Worm (Caenorhabditis elegans) whole organism, late embryonic: ENCODE results near the gene ZK287.1.

ENCODE experiments used
- C08G9.2 ChIP-seq: sonication (generic microtip); optimal IDR thresholded peaks from 2 replicates; lab custom pipeline; 2016; ENCODE audit warnings: mild to moderate bottlenecking, missing genetic modification characterization, moderate library complexity, missing compliant biosample characterization
- K02D7.2 ChIP-seq: sonication (generic microtip); optimal IDR thresholded peaks from 2 replicates; lab custom pipeline; 2017; ENCODE audit warnings: mild to moderate bottlenecking, missing genetic modification characterization, missing compliant biosample characterization
- K09A11.1 ChIP-seq: sonication (generic microtip); optimal IDR thresholded peaks from 2 replicates; lab custom pipeline; 2017; ENCODE audit warnings: antibody characterized with exemption, mild to moderate bottlenecking, missing genetic modification characterization, missing compliant biosample characterization; ENCODE audit not compliant: insufficient read depth
- Y22D7AL.16 ChIP-seq: sonication (generic microtip); optimal IDR thresholded peaks from 2 replicates; lab custom pipeline; 2016; ENCODE audit warnings: missing genetic modification characterization, missing compliant biosample characterization
- ahr-1 ChIP-seq: sonication (generic microtip); optimal IDR thresholded peaks from 2 replicates; lab custom pipeline; 2016; ENCODE audit warnings: missing genetic modification characterization, missing compliant biosample characterization
- ama-1 ChIP-seq: fragments of 150-350 bp; optimal IDR thresholded peaks from 2 replicates; lab custom pipeline; 2014
- ceh-19 ChIP-seq: fragments of 200-800 bp; sonication (Bioruptor generic); optimal IDR thresholded peaks from 2 replicates; lab custom pipeline; 2018; ENCODE audit warnings: mild to moderate bottlenecking, missing genetic modification characterization, missing compliant biosample characterization
- ceh-2 ChIP-seq: sonication (generic microtip); optimal IDR thresholded peaks from 2 replicates; lab custom pipeline; 2016; ENCODE audit warnings: missing genotype, missing genetic modification characterization, missing compliant biosample characterization
- ceh-22 ChIP-seq: sonication (generic microtip); optimal IDR thresholded peaks from 2 replicates; lab custom pipeline; 2017; ENCODE audit warnings: missing biosample characterization, missing genetic modification characterization
- ceh-30 ChIP-seq: fragments of 150-350 bp; optimal IDR thresholded peaks from 2 replicates; lab custom pipeline; 2014; ENCODE audit warnings: missing biosample characterization, missing genetic modification characterization
- ceh-34 ChIP-seq: sonication (generic microtip); optimal IDR thresholded peaks from 2 replicates; lab custom pipeline; 2016; ENCODE audit warnings: mild to moderate bottlenecking, missing genetic modification characterization, missing compliant biosample characterization
- ceh-45 ChIP-seq: fragments of 200-800 bp; sonication (Bioruptor generic); IDR thresholded peaks from 2 replicates; pipeline ENCODE4 v1.3.6; 2022; ENCODE audit warnings: missing genetic modification reagents, missing genetic modification characterization, missing compliant biosample characterization
- ceh-9 ChIP-seq: sonication (generic microtip); optimal IDR thresholded peaks from 2 replicates; lab custom pipeline; 2016; ENCODE audit warnings: mild to moderate bottlenecking, missing genetic modification characterization, inconsistent platforms, missing compliant biosample characterization
- che-1 ChIP-seq: sonication (generic microtip); optimal IDR thresholded peaks from 2 replicates; lab custom pipeline; 2016; ENCODE audit warnings: mild to moderate bottlenecking, missing genetic modification characterization, missing compliant biosample characterization
- dmd-4 ChIP-seq: sonication (generic microtip); optimal IDR thresholded peaks from 2 replicates; lab custom pipeline; 2016; ENCODE audit warnings: borderline replicate concordance, missing genetic modification characterization, missing compliant biosample characterization
- ets-4 ChIP-seq: sonication (generic microtip); optimal IDR thresholded peaks from 2 replicates; lab custom pipeline; 2016; ENCODE audit warnings: missing genetic modification characterization, missing compliant biosample characterization
- eyg-1 ChIP-seq: sonication (generic microtip); optimal IDR thresholded peaks from 2 replicates; lab custom pipeline; 2016; ENCODE audit warnings: missing genotype, missing genetic modification characterization, missing compliant biosample characterization
- fkh-10 ChIP-seq: fragments of 150-350 bp; optimal IDR thresholded peaks from 2 replicates; lab custom pipeline; 2014; ENCODE audit warnings: missing biosample characterization, missing genetic modification reagents, missing genetic modification characterization
- fkh-6 ChIP-seq: sonication (generic microtip); optimal IDR thresholded peaks from 2 replicates; lab custom pipeline; 2016; ENCODE audit warnings: missing genetic modification characterization, missing compliant biosample characterization
- gmeb-2 ChIP-seq: sonication (generic microtip); optimal IDR thresholded peaks from 2 replicates; lab custom pipeline; 2016; ENCODE audit warnings: missing genetic modification characterization, inconsistent platforms, missing compliant biosample characterization
- hlh-13 ChIP-seq: fragments of 200-800 bp; sonication (Bioruptor generic); optimal IDR thresholded peaks from 2 replicates; lab custom pipeline; 2018; ENCODE audit warnings: mild to moderate bottlenecking, missing genetic modification characterization, missing compliant biosample characterization
- hlh-30 ChIP-seq: sonication (generic microtip); optimal IDR thresholded peaks from 2 replicates; lab custom pipeline; 2017; ENCODE audit warnings: antibody characterized with exemption, missing genetic modification characterization, missing compliant biosample characterization; ENCODE audit not compliant: insufficient read depth
- hlh-6 ChIP-seq: sonication (generic microtip); optimal IDR thresholded peaks from 2 replicates; lab custom pipeline; 2016; ENCODE audit warnings: missing genotype, missing genetic modification characterization, missing compliant biosample characterization
- hlh-8 ChIP-seq: sonication (generic microtip); optimal IDR thresholded peaks from 2 replicates; lab custom pipeline; 2016; ENCODE audit warnings: missing genotype, missing genetic modification characterization, missing compliant biosample characterization
- lin-11 ChIP-seq: fragments of 200-800 bp; sonication (Bioruptor generic); optimal IDR thresholded peaks from 2 replicates; lab custom pipeline; 2018; ENCODE audit warnings: mild to moderate bottlenecking, missing genetic modification characterization, missing compliant biosample characterization
- madf-2 ChIP-seq: sonication (generic microtip); optimal IDR thresholded peaks from 2 replicates; lab custom pipeline; 2017; ENCODE audit warnings: missing genetic modification characterization, missing compliant biosample characterization
- mec-3 ChIP-seq: sonication (generic microtip); optimal IDR thresholded peaks from 2 replicates; lab custom pipeline; 2016; ENCODE audit warnings: borderline replicate concordance, missing genetic modification characterization, missing compliant biosample characterization
- nhr-232 ChIP-seq: sonication (generic microtip); optimal IDR thresholded peaks from 2 replicates; lab custom pipeline; 2016; ENCODE audit warnings: missing genetic modification characterization, missing compliant biosample characterization
- npax-4 ChIP-seq: sonication (generic microtip); optimal IDR thresholded peaks from 2 replicates; lab custom pipeline; 2016; ENCODE audit warnings: missing genetic modification characterization, missing compliant biosample characterization
- pat-9 ChIP-seq: fragments of 200-800 bp; sonication (Bioruptor generic); optimal IDR thresholded peaks from 2 replicates; lab custom pipeline; 2018; ENCODE audit warnings: mild to moderate bottlenecking, missing genetic modification characterization, moderate library complexity, missing compliant biosample characterization
- pqm-1 ChIP-seq: sonication (generic microtip); optimal IDR thresholded peaks from 2 replicates; lab custom pipeline; 2016; ENCODE audit warnings: missing genetic modification characterization, missing compliant biosample characterization
- ref-2 ChIP-seq: sonication (generic microtip); optimal IDR thresholded peaks from 2 replicates; lab custom pipeline; 2016; ENCODE audit warnings: missing genetic modification characterization, missing compliant biosample characterization
- sdc-2 ChIP-seq: sonication (generic microtip); optimal IDR thresholded peaks from 2 replicates; lab custom pipeline; 2016; ENCODE audit warnings: missing genotype, missing genetic modification characterization, missing compliant biosample characterization
- sox-2 ChIP-seq: fragments of 200-800 bp; sonication (Bioruptor generic); IDR thresholded peaks from 2 replicates; pipeline ENCODE4 v1.3.6; 2022; ENCODE audit warnings: missing genetic modification reagents, missing genetic modification characterization, missing compliant biosample characterization
- syd-9 ChIP-seq: sonication (generic microtip); optimal IDR thresholded peaks from 2 replicates; lab custom pipeline; 2016; ENCODE audit warnings: mild to moderate bottlenecking, missing genetic modification characterization, moderate library complexity, missing compliant biosample characterization
- tbx-2 ChIP-seq: sonication (generic microtip); optimal IDR thresholded peaks from 2 replicates; lab custom pipeline; 2016; ENCODE audit warnings: missing genetic modification characterization, missing compliant biosample characterization
- tbx-7 ChIP-seq: sonication (generic microtip); optimal IDR thresholded peaks from 2 replicates; lab custom pipeline; 2016; ENCODE audit warnings: missing genotype, missing genetic modification characterization, missing compliant biosample characterization
- ttx-3 ChIP-seq: sonication (generic microtip); optimal IDR thresholded peaks from 2 replicates; lab custom pipeline; 2016; ENCODE audit warnings: missing genetic modification reagents, missing genetic modification characterization, missing compliant biosample characterization
- unc-55 ChIP-seq: sonication (generic microtip); optimal IDR thresholded peaks from 2 replicates; lab custom pipeline; 2017; ENCODE audit warnings: missing biosample characterization, missing genetic modification reagents, missing genetic modification characterization
- unc-86 ChIP-seq: sonication (generic microtip); optimal IDR thresholded peaks from 2 replicates; lab custom pipeline; 2016; ENCODE audit warnings: missing genetic modification characterization, missing compliant biosample characterization

ZK287.1 gene

ce11 chrV:9629643-9630042 lies 36.9 kb upstream of the ZK287.1 start, which contains the start of gene col-146:
Gene col-146, plus strand, starts transcription at chrV:9629943.
- TF ChIP-seq unc-55 (GFP tag; lab: Kevin White, UChicago), result no peak

- TF ChIP-seq Y22D7AL.16 (tag; lab: Kevin White, UChicago) (no peak), ceh-45 (no peak)
These were observed 36.0 kb upstream of the ZK287.1 start for ce11 chrV:9630542-9630941.

- no peak for TF ChIP-seq hlh-30 (tag; lab: Kevin White, UChicago)
- TF ChIP-seq ceh-30 (tag; lab: Kevin White, UChicago), result no peak
- no peak for TF ChIP-seq che-1 (tag; lab: Kevin White, UChicago)
- no peak for TF ChIP-seq eyg-1 (tag; lab: Kevin White, UChicago)
These were observed 35.5 kb upstream of the ZK287.1 start, which contains the start of gene T06E4.5 for ce11 chrV:9630944-9631343. Gene T06E4.5, plus strand, starts transcription at chrV:9631244.

- TF ChIP-seq nhr-232 (tag; lab: Kevin White, UChicago), result no peak
- no peak for TF ChIP-seq syd-9 (tag; lab: Kevin White, UChicago)
- no peak for TF ChIP-seq fkh-6 (tag; lab: Kevin White, UChicago)
- TF ChIP-seq hlh-13, result no peak
- TF ChIP-seq, all 69 proteins: peak for 0
These were observed 34.1 kb upstream of the ZK287.1 start for ce11 chrV:9632348-9632747.

ce11 chrV:9633313-9633712 lies 33.2 kb upstream of the ZK287.1 start, which contains the start of gene col-147:
Gene col-147, minus strand, starts transcription at chrV:9633338.
- TF ChIP-seq hlh-6 (no peak), C08G9.2 (tag; lab: Kevin White, UChicago) (no peak), sox-2 (GFP tag; lab: Robert Waterston, UW) (no peak), dmd-4 (tag; lab: Kevin White, UChicago) (no peak), pat-9 (tag; lab: Kevin White, UChicago) (no peak), npax-4 (tag; lab: Kevin White, UChicago) (no peak), K09A11.1 (no peak), unc-86 (tag; lab: Kevin White, UChicago) (no peak), ets-4 (tag; lab: Kevin White, UChicago) (no peak), hlh-30 (tag; lab: Kevin White, UChicago) (no peak), lin-11 (tag; lab: Kevin White, UChicago) (no peak)
- TF ChIP-seq, all 69 proteins: peak for 0

ce11 chrV:9645507-9645906 lies 21.0 kb upstream of the ZK287.1 start, which contains the start of the genes atl-1 and hcp-2:
Gene atl-1, minus strand, starts transcription at chrV:9645595.
Gene hcp-2, plus strand, starts transcription at chrV:9645859.
- TF ChIP-seq ceh-19 (GFP tag; lab: Kevin White, UChicago) (no peak), dmd-4 (tag; lab: Kevin White, UChicago) (no peak), gmeb-2 (tag; lab: Kevin White, UChicago) (no peak), hlh-8 (no peak), ttx-3 (tag; lab: Kevin White, UChicago) (no peak)

- no peak for TF ChIP-seq ama-1 (lab: Kevin White, UChicago)
- no peak for TF ChIP-seq ahr-1 (tag; lab: Kevin White, UChicago)
- TF ChIP-seq hlh-6, result no peak
- TF ChIP-seq ceh-45, result no peak
- TF ChIP-seq ceh-2 (tag; lab: Kevin White, UChicago), result no peak
- no peak for TF ChIP-seq hlh-13
- no peak for TF ChIP-seq lin-11 (tag; lab: Kevin White, UChicago)
- no peak for TF ChIP-seq tbx-2 (tag; lab: Kevin White, UChicago)
- no peak for TF ChIP-seq ceh-22 (tag; lab: Kevin White, UChicago)
- no peak for TF ChIP-seq K02D7.2 (tag; lab: Kevin White, UChicago)
- TF ChIP-seq tbx-7 (tag; lab: Kevin White, UChicago), result no peak
- no peak for TF ChIP-seq madf-2
- TF ChIP-seq ceh-34 (tag; lab: Kevin White, UChicago), result no peak
- TF ChIP-seq ref-2 (tag; lab: Kevin White, UChicago), result no peak
- no peak for TF ChIP-seq mec-3
- TF ChIP-seq fkh-10 (GFP tag; lab: Kevin White, UChicago), result no peak
- TF ChIP-seq pqm-1, result no peak
- no peak for TF ChIP-seq ceh-9 (tag; lab: Kevin White, UChicago)
- TF ChIP-seq sdc-2 (tag; lab: Kevin White, UChicago), result no peak
These were observed 15.2 kb upstream of the ZK287.1 start, which contains the start of gene T06E4.21 for ce11 chrV:9651294-9651693. Gene T06E4.21, plus strand, starts transcription at chrV:9651594.
